Worm (Caenorhabditis elegans) whole organism, early embryonic: ENCODE measurements around the gene imp-2.

Source experiments
- ama-1 ChIP-seq: fragments of 150-350 bp; optimal IDR thresholded peaks from 2 replicates; lab custom pipeline; 2014
- ceh-13 ChIP-seq: fragments of 200-800 bp; sonication (Bioruptor generic); optimal IDR thresholded peaks from 2 replicates; lab custom pipeline; 2018; ENCODE audit warnings: mild to moderate bottlenecking, missing genetic modification characterization, missing compliant biosample characterization
- ets-7 ChIP-seq: sonication (generic microtip); optimal IDR thresholded peaks from 2 replicates; lab custom pipeline; 2016; ENCODE audit warnings: missing genotype, missing genetic modification characterization, missing compliant biosample characterization
- tbx-11 ChIP-seq: fragments of 200-800 bp; sonication (Bioruptor generic); IDR thresholded peaks from 2 replicates; pipeline ENCODE4 v1.3.6; 2022; ENCODE audit warnings: missing genetic modification characterization, missing compliant biosample characterization
- tbx-37 ChIP-seq: fragments of 200-800 bp; sonication (Bioruptor generic); conservative IDR thresholded peaks from 2 replicates; pipeline ENCODE4 v1.3.6; 2022; ENCODE audit warnings: missing genetic modification reagents, missing genetic modification characterization, missing compliant biosample characterization

DNA sequence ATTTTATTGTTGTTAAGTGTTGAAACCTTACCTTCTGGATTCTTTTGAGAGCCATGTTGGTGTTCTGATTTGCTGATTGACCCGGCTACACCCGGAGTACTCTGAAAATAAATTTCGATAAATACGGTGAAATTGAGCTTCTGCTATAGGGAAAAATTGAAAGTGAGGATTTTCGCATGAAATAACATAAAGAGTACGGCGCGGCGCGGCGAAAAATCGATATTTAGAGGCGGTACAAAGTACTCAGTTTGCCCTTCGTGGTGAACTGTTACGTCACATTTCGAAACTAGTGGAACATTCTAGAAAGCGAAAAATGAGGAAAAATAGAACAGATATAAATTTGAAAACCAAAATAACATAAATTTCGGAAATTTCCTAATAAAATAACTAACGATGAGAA is 36.5 kb downstream of the imp-2 start, which contains the start of gene let-70:
- TF ChIP-seq ets-7 (no peak), ama-1 (lab: Kevin White, UChicago) (no peak), tbx-11 (GFP tag; lab: Robert Waterston, UW) (no peak), ceh-13 (GFP tag; lab: Kevin White, UChicago) (no peak), tbx-37 (GFP tag; lab: Robert Waterston, UW) (no peak)
